Worm (Caenorhabditis elegans) whole organism, early embryonic: ENCODE results near the gene C34B4.4.

Experiments used
- F13C5.2 ChIP-seq: sonication (generic microtip); optimal IDR thresholded peaks from 2 replicates; lab custom pipeline; 2017; ENCODE audit warnings: mild to moderate bottlenecking, missing genetic modification characterization, inconsistent platforms, missing compliant biosample characterization
- aly-1 ChIP-seq: sonication (generic microtip); optimal IDR thresholded peaks from 2 replicates; lab custom pipeline; 2016; ENCODE audit warnings: missing genetic modification characterization, missing compliant biosample characterization
- ama-1 ChIP-seq: fragments of 150-350 bp; optimal IDR thresholded peaks from 2 replicates; lab custom pipeline; 2014
- ceh-36 ChIP-seq: sonication (generic microtip); optimal IDR thresholded peaks from 2 replicates; lab custom pipeline; 2016; ENCODE audit warnings: missing genetic modification characterization, inconsistent platforms, missing compliant biosample characterization
- hmbx-1 ChIP-seq: sonication (generic microtip); optimal IDR thresholded peaks from 2 replicates; lab custom pipeline; 2016; ENCODE audit warnings: mild to moderate bottlenecking, missing genetic modification characterization, missing compliant biosample characterization
- hnd-1 ChIP-seq: sonication (generic microtip); optimal IDR thresholded peaks from 2 replicates; lab custom pipeline; 2016; ENCODE audit warnings: missing genetic modification characterization, missing compliant biosample characterization
- scrt-1 ChIP-seq: fragments of 200-800 bp; sonication (Bioruptor generic); IDR thresholded peaks from 2 replicates; pipeline ENCODE4 v1.3.6; 2022; ENCODE audit warnings: missing genetic modification characterization, missing compliant biosample characterization

ce11 chrV:13121266-13121665, 31.1 kb downstream of the C34B4.4 start:
- TF ChIP-seq hmbx-1, result no peak
- no peak for TF ChIP-seq ama-1 (lab: Kevin White, UChicago)
- no peak for TF ChIP-seq ceh-36 (tag; lab: Kevin White, UChicago)
- TF ChIP-seq hnd-1 (tag; lab: Kevin White, UChicago), result no peak
- no peak for TF ChIP-seq aly-1 (tag; lab: Kevin White, UChicago)
- TF ChIP-seq scrt-1 (GFP tag; lab: Robert Waterston, UW), result no peak
- TF ChIP-seq F13C5.2, result no peak
